Fruit fly (Drosophila melanogaster) whole organism, embryonic: Measurements from ENCODE around the gene CG32032.

Source experiments
- Asciz ChIP-seq: fragments of 200-800 bp; sonication (Bioruptor generic); optimal IDR thresholded peaks from 2 replicates; lab custom pipeline; 2017; ENCODE audit warnings: missing biosample characterization, mild to moderate bottlenecking, missing genetic modification characterization, missing genetic modification reagents
- Awh ChIP-seq: fragments of 200-800 bp; sonication (Bioruptor generic); IDR thresholded peaks from 2 replicates; pipeline ENCODE4, ENCODE4 v1.3.6; 2022; ENCODE audit warnings: missing biosample characterization, missing genetic modification characterization
- CG10267 ChIP-seq: fragments of 200-800 bp; sonication (Bioruptor generic); optimal IDR thresholded peaks from 2 replicates; lab custom pipeline; 2018; ENCODE audit warnings: missing biosample characterization, mild to moderate bottlenecking, missing genetic modification characterization, moderate library complexity
- CG10274 ChIP-seq: fragments of 200-800 bp; sonication (Bioruptor generic); optimal IDR thresholded peaks from 3 replicates; lab custom pipeline; 2017; ENCODE audit warnings: missing biosample characterization, mild to moderate bottlenecking, missing genetic modification characterization
- CG10565 ChIP-seq: fragments of 200-800 bp; sonication (Bioruptor generic); optimal IDR thresholded peaks from 3 replicates; lab custom pipeline; 2016; ENCODE audit warnings: missing biosample characterization, mild to moderate bottlenecking, missing genetic modification characterization
- CG11560 ChIP-seq: fragments of 200-800 bp; sonication (Bioruptor generic); IDR thresholded peaks from 3 replicates; pipeline ENCODE4 v1.3.6; 2022; ENCODE audit warnings: missing biosample characterization, missing genetic modification characterization
- CG12219 ChIP-seq: fragments of 200-800 bp; sonication (Bioruptor generic); optimal IDR thresholded peaks from 3 replicates; lab custom pipeline; 2018; ENCODE audit warnings: missing biosample characterization, mild to moderate bottlenecking, missing genetic modification characterization
- CG14441 ChIP-seq: fragments of 200-800 bp; sonication (Bioruptor generic); IDR thresholded peaks from 2 replicates; pipeline ENCODE4 v1.3.6; 2022; ENCODE audit warnings: missing biosample characterization, missing genetic modification characterization
- CG14667 ChIP-seq: fragments of 200-800 bp; sonication (Bioruptor generic); IDR thresholded peaks from 2 replicates; pipeline ENCODE4 v1.3.6; 2022; ENCODE audit warnings: missing biosample characterization, missing genetic modification characterization
- CG15479 ChIP-seq: fragments of 200-800 bp; sonication (Bioruptor generic); optimal IDR thresholded peaks from 3 replicates; lab custom pipeline; 2019; ENCODE audit warnings: missing biosample characterization, mild to moderate bottlenecking, missing genetic modification characterization, moderate library complexity
- CG17829 ChIP-seq: fragments of 200-800 bp; optimal IDR thresholded peaks from 2 replicates; lab custom pipeline; 2019; ENCODE audit warnings: missing biosample characterization, mild to moderate bottlenecking, missing genetic modification characterization, moderate library complexity
- CG2678 ChIP-seq: fragments of 200-800 bp; sonication (Bioruptor generic); optimal IDR thresholded peaks from 3 replicates; lab custom pipeline; 2019; ENCODE audit warnings: missing biosample characterization, mild to moderate bottlenecking, missing genetic modification characterization, moderate library complexity
- CG31365 ChIP-seq: fragments of 200-800 bp; sonication (Bioruptor generic); optimal IDR thresholded peaks from 2 replicates; lab custom pipeline; 2018; ENCODE audit warnings: missing biosample characterization, mild to moderate bottlenecking, missing genetic modification characterization
- CG31388 ChIP-seq: fragments of 200-800 bp; sonication (Bioruptor generic); optimal IDR thresholded peaks from 2 replicates; lab custom pipeline; 2016; ENCODE audit warnings: missing biosample characterization, missing genetic modification characterization
- CG4328 ChIP-seq: fragments of 200-800 bp; sonication (Bioruptor generic); optimal IDR thresholded peaks from 3 replicates; lab custom pipeline; 2017; ENCODE audit warnings: missing biosample characterization, missing genetic modification reagents, missing genetic modification characterization
- CG6654 ChIP-seq: fragments of 200-800 bp; sonication (Bioruptor generic); optimal IDR thresholded peaks from 2 replicates; lab custom pipeline; 2017; ENCODE audit warnings: missing biosample characterization, mild to moderate bottlenecking, missing genetic modification characterization
- CG7745 ChIP-seq: fragments of 200-800 bp; sonication (Bioruptor generic); optimal IDR thresholded peaks from 2 replicates; lab custom pipeline; 2018; ENCODE audit warnings: missing biosample characterization, mild to moderate bottlenecking, missing genetic modification characterization, moderate library complexity
- CG8388 ChIP-seq: fragments of 200-800 bp; sonication (Bioruptor generic); optimal IDR thresholded peaks from 2 replicates; lab custom pipeline; 2019; ENCODE audit warnings: missing biosample characterization, mild to moderate bottlenecking, missing genetic modification characterization, moderate library complexity
- CG8478 ChIP-seq: fragments of >200 bp; optimal IDR thresholded peaks from 2 replicates; lab custom pipeline; 2018
- Camta ChIP-seq: fragments of 200-800 bp; sonication (Bioruptor generic); optimal IDR thresholded peaks from 2 replicates; lab custom pipeline; 2016; ENCODE audit warnings: missing biosample characterization, missing genetic modification characterization
- Dfd ChIP-seq, 2 experiments: fragments of >200 bp; optimal IDR thresholded peaks; 2 replicates each; lab custom pipeline; 2017; ENCODE audit warnings: missing biosample characterization in 2 of 2, missing genetic modification characterization in 2 of 2
- ERR ChIP-seq: fragments of 200-800 bp; sonication (Bioruptor generic); optimal IDR thresholded peaks from 2 replicates; lab custom pipeline; 2016; ENCODE audit warnings: missing biosample characterization, missing genetic modification characterization
- Elba2 ChIP-seq: fragments of 200-800 bp; sonication (Bioruptor generic); optimal IDR thresholded peaks from 3 replicates; lab custom pipeline; 2016; ENCODE audit warnings: missing biosample characterization, missing genetic modification characterization
- HmgD ChIP-seq: fragments of 200-800 bp; sonication (Bioruptor generic); optimal IDR thresholded peaks from 3 replicates; lab custom pipeline; 2016; ENCODE audit warnings: missing biosample characterization, missing genetic modification characterization
- Hmr ChIP-seq: fragments of 200-800 bp; sonication (Bioruptor generic); optimal IDR thresholded peaks from 3 replicates; lab custom pipeline; 2017; ENCODE audit warnings: mild to moderate bottlenecking, missing biosample characterization, missing genetic modification reagents, missing genetic modification characterization
- Hmx ChIP-seq: fragments of 200-800 bp; sonication (Bioruptor generic); optimal IDR thresholded peaks from 2 replicates; lab custom pipeline; 2016; ENCODE audit warnings: missing biosample characterization, missing genetic modification characterization
- Hr78 ChIP-seq, 2 experiments: fragments of 200-800 bp in 1 of 2; fragments of >200 bp in 1 of 2; sonication (Bioruptor generic) in 1 of 2; optimal IDR thresholded peaks; 2 replicates each; lab custom pipeline; 2017 to 2019; ENCODE audit warnings: missing biosample characterization in 2 of 2, missing genetic modification characterization in 2 of 2, mild to moderate bottlenecking in 1 of 2, moderate library complexity in 1 of 2
- Nf-YB ChIP-seq: fragments of 200-800 bp; sonication (Bioruptor generic); optimal IDR thresholded peaks from 3 replicates; lab custom pipeline; 2019; ENCODE audit warnings: missing biosample characterization, mild to moderate bottlenecking, missing genetic modification characterization, moderate library complexity
- Side ChIP-seq: fragments of 200-800 bp; sonication (Bioruptor generic); optimal IDR thresholded peaks from 2 replicates; lab custom pipeline; 2016; ENCODE audit warnings: missing biosample characterization, missing genetic modification characterization
- Sox102F ChIP-seq: fragments of 200-800 bp; sonication (Bioruptor generic); optimal IDR thresholded peaks from 2 replicates; lab custom pipeline; 2018; ENCODE audit warnings: missing biosample characterization, mild to moderate bottlenecking, missing genetic modification characterization, moderate library complexity
- Xrp1 ChIP-seq: fragments of 200-800 bp; sonication (Bioruptor generic); IDR thresholded peaks from 2 replicates; pipeline ENCODE4 v1.3.6; 2022; ENCODE audit warnings: missing biosample characterization, missing genetic modification characterization
- abd-A ChIP-seq: fragments of 200-800 bp; sonication (Bioruptor generic); optimal IDR thresholded peaks from 3 replicates; lab custom pipeline; 2019; ENCODE audit warnings: missing biosample characterization, mild to moderate bottlenecking, missing genetic modification characterization, moderate library complexity
- cato ChIP-seq: fragments of 200-800 bp; sonication (Bioruptor generic); optimal IDR thresholded peaks from 2 replicates; lab custom pipeline; 2016; ENCODE audit warnings: missing biosample characterization, missing genetic modification characterization, borderline replicate concordance
- caup ChIP-seq: fragments of 200-800 bp; sonication (Bioruptor generic); optimal IDR thresholded peaks from 3 replicates; lab custom pipeline; 2017; ENCODE audit warnings: missing biosample characterization, mild to moderate bottlenecking, missing genetic modification characterization, moderate library complexity; ENCODE audit not compliant: severe bottlenecking
- chif ChIP-seq, 2 experiments: fragments of 200-800 bp; sonication (Bioruptor generic); optimal IDR thresholded peaks; 3 replicates each; lab custom pipeline; 2016; ENCODE audit warnings: missing biosample characterization in 2 of 2, missing genetic modification characterization in 2 of 2
- chinmo ChIP-seq: fragments of 200-800 bp; sonication (Bioruptor generic); IDR thresholded peaks from 4 replicates; pipeline ENCODE4 v1.3.6; 2022; ENCODE audit warnings: missing biosample characterization, missing genetic modification characterization; ENCODE audit not compliant: partially characterized antibody
- eve ChIP-seq, 2 experiments: fragments of >200 bp; optimal IDR thresholded peaks; 2 replicates each; lab custom pipeline; 2017; ENCODE audit warnings: missing biosample characterization in 2 of 2, missing genetic modification characterization in 2 of 2
- fd102C ChIP-seq: fragments of 200-800 bp; sonication (Bioruptor generic); optimal IDR thresholded peaks from 2 replicates; lab custom pipeline; 2018; ENCODE audit warnings: missing biosample characterization, mild to moderate bottlenecking, missing genetic modification characterization, moderate library complexity
- fu2 ChIP-seq: fragments of 200-800 bp; sonication (Bioruptor generic); optimal IDR thresholded peaks from 2 replicates; lab custom pipeline; 2016; ENCODE audit warnings: missing biosample characterization, missing genetic modification characterization
- gt ChIP-seq: fragments of 200-800 bp; sonication (Bioruptor generic); IDR thresholded peaks from 2 replicates; pipeline ENCODE4 v1.3.6; 2022; ENCODE audit warnings: missing biosample characterization, missing genetic modification characterization
- hb ChIP-seq: fragments of 200-800 bp; sonication (Bioruptor generic); IDR thresholded peaks from 3 replicates; pipeline ENCODE4 v1.3.6; 2022; ENCODE audit warnings: missing biosample characterization, missing genetic modification characterization; ENCODE audit not compliant: partially characterized antibody
- hth ChIP-seq: fragments of >200 bp; optimal IDR thresholded peaks from 2 replicates; lab custom pipeline; 2017; ENCODE audit warnings: inconsistent platforms
- inv ChIP-seq: fragments of 200-800 bp; sonication (Bioruptor generic); IDR thresholded peaks from 2 replicates; pipeline ENCODE4 v1.3.6; 2022; ENCODE audit warnings: missing biosample characterization, missing genetic modification characterization; ENCODE audit not compliant: partially characterized antibody
- lmd ChIP-seq: fragments of 200-800 bp; sonication (Bioruptor generic); IDR thresholded peaks from 2 replicates; pipeline ENCODE4 v1.3.6; 2022; ENCODE audit warnings: missing biosample characterization, missing genetic modification characterization
- odd ChIP-seq: fragments of 200-800 bp; sonication (Bioruptor generic); optimal IDR thresholded peaks from 2 replicates; lab custom pipeline; 2017; ENCODE audit warnings: missing biosample characterization, mild to moderate bottlenecking, missing genetic modification characterization
- p53 ChIP-seq: fragments of 200-800 bp; sonication (Bioruptor generic); optimal IDR thresholded peaks from 2 replicates; lab custom pipeline; 2016; ENCODE audit warnings: missing biosample characterization, missing genetic modification characterization
- shn ChIP-seq: fragments of 200-800 bp; sonication (Bioruptor generic); optimal IDR thresholded peaks from 3 replicates; lab custom pipeline; 2016; ENCODE audit warnings: missing biosample characterization, missing genetic modification characterization
- sqz ChIP-seq: fragments of 200-800 bp; sonication (Bioruptor generic); optimal IDR thresholded peaks from 3 replicates; lab custom pipeline; 2018; ENCODE audit warnings: missing biosample characterization, mild to moderate bottlenecking, missing genetic modification characterization
- ssp ChIP-seq: fragments of 200-800 bp; sonication (Bioruptor generic); IDR thresholded peaks from 2 replicates; pipeline ENCODE4 v1.3.6; 2022; ENCODE audit warnings: missing biosample characterization, missing genetic modification characterization
- ttk ChIP-seq: fragments of 200-800 bp; sonication (Bioruptor generic); IDR thresholded peaks from 2 replicates; pipeline ENCODE4 v2.1.2; 2022; ENCODE audit warnings: missing biosample characterization, missing genetic modification characterization
- yki ChIP-seq: fragments of >200 bp; optimal IDR thresholded peaks from 3 replicates; lab custom pipeline; 2018

The CG32032 gene

DNA sequence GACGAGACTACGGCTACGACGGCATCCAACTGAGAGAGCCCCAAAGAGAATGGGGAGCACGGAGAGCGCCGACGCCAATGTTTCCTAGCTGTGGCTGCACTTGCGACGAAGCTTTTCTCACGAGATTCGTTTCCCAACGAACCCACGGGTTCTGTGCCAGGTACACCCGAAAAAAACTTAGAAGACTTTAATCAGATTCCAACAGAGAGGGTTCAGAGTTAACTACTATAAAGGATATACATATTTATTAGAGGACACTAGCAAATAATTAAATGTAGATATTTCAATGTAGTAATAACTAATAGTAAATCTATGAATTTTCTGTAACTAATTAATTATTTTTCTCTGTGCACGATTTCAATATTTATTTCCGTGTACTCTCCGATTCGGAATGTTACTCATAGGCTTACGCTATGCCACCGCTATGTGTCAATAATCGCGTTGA, 26.8 kb upstream of the CG32032 start, which contains the start of gene Argk1 (continued):
- TF ChIP-seq Hr78 (GFP tag; optimal IDR thresholded peaks at IDR 0.05; lab: Kevin White, UChicago) (no peak), odd (GFP tag; lab: Kevin White, UChicago) (no peak), hb (GFP tag; lab: Robert Waterston, UW) (no peak), CG12219 (peak; percentile 19), CG31388 (GFP tag; lab: Kevin White, UChicago) (no peak), CG8478 (lab: Kevin White, UChicago) (no peak), CG4328 (GFP tag; lab: Kevin White, UChicago) (no peak), p53 (GFP tag; lab: Kevin White, UChicago) (no peak), Asciz (GFP tag; lab: Kevin White, UChicago) (no peak), CG2678 (tag; lab: Kevin White, UChicago) (peak; percentile 62), CG7745 (tag; lab: Kevin White, UChicago) (no peak), caup (GFP tag; lab: Kevin White, UChicago) (peak; percentile 61), chif (GFP tag; optimal IDR thresholded peaks at IDR 0.05; lab: Kevin White, UChicago) (no peak), yki (no peak), CG11560 (tag; lab: Robert Waterston, UW) (0 out of 3 replicates have a peak, but pooled peaks have one; percentile 45), Hmx (no peak), fd102C (GFP tag; lab: Kevin White, UChicago) (no peak), inv (GFP tag; lab: Robert Waterston, UW) (no peak), Xrp1 (GFP tag; lab: Robert Waterston, UW) (peak; percentile 54; the same call in 1 of the 2 replicates), chinmo (GFP tag; lab: Robert Waterston, UW) (no peak), Hmr (GFP tag; lab: Kevin White, UChicago) (peak; percentile 81), ERR (GFP tag; lab: Kevin White, UChicago) (no peak), CG14441 (GFP tag; lab: Robert Waterston, UW) (peak; percentile 51), CG10274 (GFP tag; lab: Kevin White, UChicago) (no peak), CG31365 (tag; lab: Kevin White, UChicago) (no peak), HmgD (GFP tag; lab: Kevin White, UChicago) (no peak), fu2 (GFP tag; lab: Kevin White, UChicago) (no peak), ttk (no peak), CG14667 (GFP tag; lab: Robert Waterston, UW) (peak; percentile 26; the same call in 1 of the 2 replicates), shn (no peak), eve (GFP tag; optimal IDR thresholded peaks at IDR 0.05; lab: Kevin White, UChicago) (peak in 1 of 2 experiments; percentile 61), CG17829 (tag; lab: Kevin White, UChicago) (no peak), cato (GFP tag; lab: Kevin White, UChicago) (no peak), lmd (GFP tag; lab: Robert Waterston, UW) (peak; percentile 58), gt (no peak), CG10565 (GFP tag; lab: Kevin White, UChicago) (no peak), Sox102F (GFP tag; lab: Kevin White, UChicago) (peak; percentile 71), CG8388 (peak; percentile 14), abd-A (tag; lab: Kevin White, UChicago) (no peak), CG10267 (tag; lab: Kevin White, UChicago) (peak; percentile 4), Dfd (GFP tag; optimal IDR thresholded peaks at IDR 0.05; lab: Kevin White, UChicago) (no peak), sqz (GFP tag; lab: Kevin White, UChicago) (no peak), CG6654 (no peak), Nf-YB (GFP tag; lab: Kevin White, UChicago) (peak; percentile 24), Elba2 (GFP tag; lab: Kevin White, UChicago) (no peak), Camta (GFP tag; lab: Kevin White, UChicago) (no peak), ssp (GFP tag; lab: Robert Waterston, UW) (no peak; the same call in 1 of the 2 replicates), Side (no peak), Awh (GFP tag; lab: Robert Waterston, UW) (no peak), hth (no peak), CG15479 (GFP tag; lab: Kevin White, UChicago) (no peak)
